Worm (Caenorhabditis elegans) whole organism, young adult: ENCODE measurements around the gene tbcc-1.

Source experiments
- B0035.1 ChIP-seq: sonication (generic microtip); optimal IDR thresholded peaks from 2 replicates; lab custom pipeline; 2016; ENCODE audit warnings: missing genetic modification characterization, mild to moderate bottlenecking, missing compliant biosample characterization, missing genotype, missing genetic modification reagents
- D2030.7 ChIP-seq: fragments of 200-800 bp; sonication (Bioruptor generic); IDR thresholded peaks from 2 replicates; pipeline ENCODE4 v1.3.6; 2022; ENCODE audit warnings: missing genetic modification reagents, missing genetic modification characterization, missing compliant biosample characterization
- F37B4.10 ChIP-seq: fragments of 200-800 bp; sonication (Bioruptor generic); IDR thresholded peaks from 2 replicates; pipeline ENCODE4 v1.3.6; 2022; ENCODE audit warnings: missing genetic modification characterization, missing compliant biosample characterization
- F49E8.2 ChIP-seq: sonication (generic microtip); optimal IDR thresholded peaks from 3 replicates; lab custom pipeline; 2017; ENCODE audit warnings: missing genetic modification characterization, mild to moderate bottlenecking, missing compliant biosample characterization, antibody characterized with exemption, moderate library complexity; ENCODE audit not compliant: insufficient read depth
- F52B5.7 ChIP-seq: sonication (generic microtip); optimal IDR thresholded peaks from 2 replicates; lab custom pipeline; 2016; ENCODE audit warnings: mild to moderate bottlenecking, missing genetic modification characterization, missing compliant biosample characterization
- F57C9.4 ChIP-seq: sonication (generic microtip); optimal IDR thresholded peaks from 2 replicates; lab custom pipeline; 2017; ENCODE audit warnings: mild to moderate bottlenecking, missing genetic modification characterization, missing compliant biosample characterization
- K11D2.4 ChIP-seq: fragments of 200-800 bp; sonication (Bioruptor generic); IDR thresholded peaks from 2 replicates; pipeline ENCODE4 v1.3.6; 2022; ENCODE audit warnings: missing genetic modification reagents, missing genetic modification characterization, missing compliant biosample characterization
- T07F8.4 ChIP-seq: sonication (generic microtip); optimal IDR thresholded peaks from 2 replicates; lab custom pipeline; 2016; ENCODE audit warnings: mild to moderate bottlenecking, missing genetic modification characterization, moderate library complexity, missing compliant biosample characterization
- T26A5.8 ChIP-seq: sonication (generic microtip); optimal IDR thresholded peaks from 2 replicates; lab custom pipeline; 2016; ENCODE audit warnings: missing genetic modification characterization, missing compliant biosample characterization
- Y53F4B.3 ChIP-seq: fragments of 200-800 bp; sonication (Bioruptor generic); IDR thresholded peaks from 2 replicates; pipeline ENCODE4 v1.3.6; 2022; ENCODE audit warnings: missing genetic modification reagents, missing genetic modification characterization, missing compliant biosample characterization
- Y67H2A.10 ChIP-seq: fragments of 200-800 bp; sonication (Bioruptor generic); conservative IDR thresholded peaks from 2 replicates; pipeline ENCODE4 v1.3.6; 2022; ENCODE audit warnings: missing genetic modification reagents, missing genetic modification characterization, missing compliant biosample characterization
- Y79H2A.3 ChIP-seq: fragments of 200-800 bp; sonication (Bioruptor generic); conservative IDR thresholded peaks from 2 replicates; pipeline ENCODE4 v1.3.6; 2022; ENCODE audit warnings: missing genetic modification reagents, missing genetic modification characterization, missing compliant biosample characterization
- ZK185.1 ChIP-seq: sonication (generic microtip); optimal IDR thresholded peaks from 2 replicates; lab custom pipeline; 2016; ENCODE audit warnings: mild to moderate bottlenecking, missing genetic modification characterization, missing compliant biosample characterization; ENCODE audit not compliant: poor library complexity, severe bottlenecking
- attf-3 ChIP-seq: fragments of 200-800 bp; sonication (Bioruptor generic); conservative IDR thresholded peaks from 2 replicates; pipeline ENCODE4 v1.3.6; 2022; ENCODE audit warnings: missing genetic modification reagents, missing genetic modification characterization, missing compliant biosample characterization
- attf-6 ChIP-seq: fragments of 200-800 bp; sonication (Bioruptor generic); IDR thresholded peaks from 2 replicates; pipeline ENCODE4 v1.3.6; 2022; ENCODE audit warnings: missing genetic modification reagents, missing genetic modification characterization, missing compliant biosample characterization
- cebp-2 ChIP-seq: fragments of 200-800 bp; sonication (Bioruptor generic); IDR thresholded peaks from 2 replicates; pipeline ENCODE4 v1.3.6; 2022; ENCODE audit warnings: missing genetic modification characterization, missing compliant biosample characterization
- ceh-100 ChIP-seq: fragments of 200-800 bp; sonication (Bioruptor generic); IDR thresholded peaks from 2 replicates; pipeline ENCODE4 v1.3.6; 2022; ENCODE audit warnings: missing genetic modification reagents, missing genetic modification characterization, missing compliant biosample characterization
- dox-1 ChIP-seq: fragments of 200-800 bp; sonication (Bioruptor generic); IDR thresholded peaks from 2 replicates; pipeline ENCODE4 v1.3.6; 2022; ENCODE audit warnings: missing genetic modification reagents, missing genetic modification characterization, missing compliant biosample characterization
- dpl-1 ChIP-seq: fragments of 150-350 bp; optimal IDR thresholded peaks from 2 replicates; lab custom pipeline; 2014; ENCODE audit warnings: missing biosample characterization, missing genetic modification reagents, missing genetic modification characterization
- egl-18 ChIP-seq: fragments of 200-800 bp; sonication (Bioruptor generic); IDR thresholded peaks from 2 replicates; pipeline ENCODE4 v1.3.6; 2022; ENCODE audit warnings: missing genetic modification reagents, missing genetic modification characterization, missing compliant biosample characterization
- egrh-3 ChIP-seq: fragments of 200-800 bp; sonication (Bioruptor generic); IDR thresholded peaks from 2 replicates; pipeline ENCODE4 v1.3.6; 2022; ENCODE audit warnings: missing genetic modification reagents, missing genetic modification characterization, missing compliant biosample characterization
- gei-17 ChIP-seq: fragments of 200-800 bp; sonication (Bioruptor generic); optimal IDR thresholded peaks from 2 replicates; lab custom pipeline; 2018; ENCODE audit warnings: mild to moderate bottlenecking, missing genetic modification characterization, missing compliant biosample characterization
- hmg-1.2 ChIP-seq: fragments of 200-800 bp; sonication (Bioruptor generic); IDR thresholded peaks from 2 replicates; pipeline ENCODE4 v1.3.6; 2022; ENCODE audit warnings: missing genetic modification reagents, missing genetic modification characterization, missing compliant biosample characterization
- hsf-1 ChIP-seq: fragments of 200-800 bp; sonication (Bioruptor generic); IDR thresholded peaks from 2 replicates; pipeline ENCODE4 v1.3.6; 2022; ENCODE audit warnings: missing genetic modification reagents, missing genetic modification characterization, missing compliant biosample characterization
- let-526 ChIP-seq: fragments of 200-800 bp; sonication (Bioruptor generic); IDR thresholded peaks from 2 replicates; pipeline ENCODE4 v1.3.6; 2022; ENCODE audit warnings: missing genetic modification reagents, missing genetic modification characterization, missing compliant biosample characterization
- lin-26 ChIP-seq: fragments of 200-800 bp; sonication (Bioruptor generic); IDR thresholded peaks from 2 replicates; pipeline ENCODE4 v1.3.6; 2022; ENCODE audit warnings: missing genetic modification reagents, missing genetic modification characterization, missing compliant biosample characterization
- lir-1 ChIP-seq: fragments of 200-800 bp; sonication (Bioruptor generic); conservative IDR thresholded peaks from 2 replicates; pipeline ENCODE4 v1.3.6; 2022; ENCODE audit warnings: missing genetic modification reagents, missing genetic modification characterization, missing compliant biosample characterization
- lsl-1 ChIP-seq: fragments of 200-800 bp; sonication (Bioruptor generic); optimal IDR thresholded peaks from 2 replicates; lab custom pipeline; 2018; ENCODE audit warnings: mild to moderate bottlenecking, missing genetic modification characterization, moderate library complexity, missing compliant biosample characterization
- madf-10 ChIP-seq: sonication (generic microtip); optimal IDR thresholded peaks from 2 replicates; lab custom pipeline; 2016; ENCODE audit warnings: mild to moderate bottlenecking, missing genetic modification characterization, missing compliant biosample characterization
- madf-3 ChIP-seq: fragments of 200-800 bp; sonication (Bioruptor generic); IDR thresholded peaks from 2 replicates; pipeline ENCODE4 v1.3.6; 2022; ENCODE audit warnings: missing genetic modification reagents, missing genetic modification characterization, missing compliant biosample characterization
- madf-8 ChIP-seq: fragments of 200-800 bp; sonication (Bioruptor generic); conservative IDR thresholded peaks from 2 replicates; pipeline ENCODE4 v1.3.6; 2022; ENCODE audit warnings: missing genetic modification reagents, missing genetic modification characterization, missing compliant biosample characterization
- mel-28 ChIP-seq: sonication (generic microtip); optimal IDR thresholded peaks from 2 replicates; lab custom pipeline; 2016; ENCODE audit warnings: borderline replicate concordance, mild to moderate bottlenecking, missing genetic modification characterization, missing compliant biosample characterization
- mes-4 ChIP-seq: sonication (generic microtip); optimal IDR thresholded peaks from 2 replicates; lab custom pipeline; 2016; ENCODE audit warnings: missing genotype, missing genetic modification characterization, missing compliant biosample characterization
- mxl-1 ChIP-seq: sonication (generic microtip); optimal IDR thresholded peaks from 2 replicates; lab custom pipeline; 2016; ENCODE audit warnings: missing genetic modification characterization, missing compliant biosample characterization
- nfya-2 ChIP-seq: fragments of 200-800 bp; sonication (Bioruptor generic); IDR thresholded peaks from 2 replicates; pipeline ENCODE4 v1.3.6; 2022; ENCODE audit warnings: missing genetic modification reagents, missing genetic modification characterization, missing compliant biosample characterization
- nhr-120 ChIP-seq: fragments of 200-800 bp; sonication (Bioruptor generic); IDR thresholded peaks from 2 replicates; pipeline ENCODE4 v1.3.6; 2022; ENCODE audit warnings: missing genetic modification characterization, missing compliant biosample characterization
- nhr-179 ChIP-seq: sonication (generic microtip); optimal IDR thresholded peaks from 2 replicates; lab custom pipeline; 2016; ENCODE audit warnings: mild to moderate bottlenecking, missing genetic modification characterization, missing compliant biosample characterization
- nhr-27 ChIP-seq: fragments of 200-800 bp; sonication (Bioruptor generic); optimal IDR thresholded peaks from 2 replicates; lab custom pipeline; 2018; ENCODE audit warnings: mild to moderate bottlenecking, missing genetic modification characterization, moderate library complexity, missing compliant biosample characterization
- nhr-80 ChIP-seq: sonication (generic microtip); optimal IDR thresholded peaks from 2 replicates; lab custom pipeline; 2016; ENCODE audit warnings: missing genetic modification characterization, missing compliant biosample characterization
- pbrm-1 ChIP-seq: fragments of 200-800 bp; sonication (Bioruptor generic); IDR thresholded peaks from 2 replicates; pipeline ENCODE4 v1.3.6; 2022; ENCODE audit warnings: missing genetic modification reagents, missing genetic modification characterization, missing compliant biosample characterization
- repo-1 ChIP-seq: sonication (generic microtip); optimal IDR thresholded peaks from 2 replicates; lab custom pipeline; 2017; ENCODE audit warnings: mild to moderate bottlenecking, missing genetic modification characterization, missing compliant biosample characterization
- snpc-3.4 ChIP-seq: sonication (generic microtip); optimal IDR thresholded peaks from 2 replicates; lab custom pipeline; 2017; ENCODE audit warnings: missing genetic modification characterization, mild to moderate bottlenecking, missing compliant biosample characterization, antibody characterized with exemption, moderate library complexity, missing genotype, missing genetic modification reagents
- unc-62 ChIP-seq: fragments of 150-350 bp; optimal IDR thresholded peaks from 2 replicates; lab custom pipeline; 2014; ENCODE audit warnings: missing biosample characterization, missing genetic modification reagents, missing genetic modification characterization
- zfh-2 ChIP-seq: fragments of 200-800 bp; sonication (Bioruptor generic); conservative IDR thresholded peaks from 2 replicates; pipeline ENCODE4 v1.3.6; 2022; ENCODE audit warnings: missing genetic modification reagents, missing genetic modification characterization, missing compliant biosample characterization
- zim-3 ChIP-seq: sonication (generic microtip); optimal IDR thresholded peaks from 2 replicates; lab custom pipeline; 2017; ENCODE audit warnings: mild to moderate bottlenecking, missing genetic modification characterization, moderate library complexity, missing compliant biosample characterization
- ztf-18 ChIP-seq: sonication (generic microtip); optimal IDR thresholded peaks from 2 replicates; lab custom pipeline; 2016; ENCODE audit warnings: missing genotype, mild to moderate bottlenecking, missing genetic modification characterization, missing compliant biosample characterization
- ztf-22 ChIP-seq: fragments of 200-800 bp; sonication (Bioruptor generic); optimal IDR thresholded peaks from 2 replicates; lab custom pipeline; 2018; ENCODE audit warnings: mild to moderate bottlenecking, missing genetic modification characterization, moderate library complexity, missing compliant biosample characterization
- ztf-25 ChIP-seq: fragments of 200-800 bp; sonication (Bioruptor generic); IDR thresholded peaks from 2 replicates; pipeline ENCODE4 v1.3.6; 2022; ENCODE audit warnings: missing genetic modification reagents, missing genetic modification characterization, missing compliant biosample characterization
- ztf-28 ChIP-seq: fragments of 200-800 bp; sonication (Bioruptor generic); IDR thresholded peaks from 2 replicates; pipeline ENCODE4 v1.3.6; 2022; ENCODE audit warnings: missing genetic modification reagents, missing genetic modification characterization, missing compliant biosample characterization

The tbcc-1 gene

DNA sequence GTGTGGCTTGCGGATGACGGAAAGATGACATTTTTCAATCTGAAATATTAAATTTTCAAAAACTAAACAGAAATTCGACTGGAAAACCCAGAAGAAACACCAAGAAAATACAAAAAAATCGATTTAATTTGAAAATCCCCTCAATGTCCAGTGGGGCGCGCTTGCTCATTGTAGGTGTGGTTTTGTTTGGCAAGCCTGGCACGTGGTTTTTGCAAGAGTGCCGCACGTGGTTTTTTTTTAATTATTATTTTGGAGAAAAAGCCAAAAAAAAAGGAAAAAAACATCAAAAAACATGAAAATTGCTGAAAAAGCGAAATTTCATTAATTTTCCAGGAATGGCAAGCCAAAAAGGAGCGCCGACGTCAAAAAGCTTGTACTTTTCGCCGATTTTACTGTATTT, 19.6 kb upstream of the tbcc-1 start, which contains the start of gene swsn-3 (continued):
- TF ChIP-seq egl-18 (GFP tag; lab: Robert Waterston, UW) (no peak), F49E8.2 (tag; lab: Kevin White, UChicago) (peak; percentile 73), zfh-2 (no peak), lin-26 (GFP tag; lab: Robert Waterston, UW) (no peak), ztf-25 (GFP tag; lab: Robert Waterston, UW) (0 out of 2 replicates have a peak, but pooled peaks have one; percentile 39), nhr-179 (tag; lab: Kevin White, UChicago) (no peak), K11D2.4 (GFP tag; lab: Robert Waterston, UW) (peak; percentile 60; the same call in 1 of the 2 replicates), hmg-1.2 (GFP tag; lab: Robert Waterston, UW) (peak; percentile 59), F57C9.4 (tag; lab: Kevin White, UChicago) (no peak), snpc-3.4 (tag; lab: Kevin White, UChicago) (peak; percentile 69), B0035.1 (tag; lab: Kevin White, UChicago) (no peak), ztf-18 (tag; lab: Kevin White, UChicago) (peak; percentile 57), ceh-100 (GFP tag; lab: Robert Waterston, UW) (peak; percentile 82), pbrm-1 (GFP tag; lab: Robert Waterston, UW) (peak; percentile 86), nhr-27 (no peak), repo-1 (peak; percentile 49), hsf-1 (GFP tag; lab: Robert Waterston, UW) (no peak), mel-28 (tag; lab: Kevin White, UChicago) (no peak), Y79H2A.3 (GFP tag; lab: Robert Waterston, UW) (no peak), nhr-120 (GFP tag; lab: Robert Waterston, UW) (no peak), cebp-2 (GFP tag; lab: Robert Waterston, UW) (no peak), nfya-2 (no peak), dox-1 (GFP tag; lab: Robert Waterston, UW) (peak; percentile 87), madf-3 (GFP tag; lab: Robert Waterston, UW) (0 out of 2 replicates have a peak, but pooled peaks have one; percentile 37), D2030.7 (GFP tag; lab: Robert Waterston, UW) (peak; percentile 79), Y53F4B.3 (0 out of 2 replicates have a peak, but pooled peaks have one; percentile 15), F37B4.10 (GFP tag; lab: Robert Waterston, UW) (0 out of 2 replicates have a peak, but pooled peaks have one; percentile 58), ztf-28 (GFP tag; lab: Robert Waterston, UW) (no peak), nhr-80 (tag; lab: Kevin White, UChicago) (peak; percentile 43), attf-3 (GFP tag; lab: Robert Waterston, UW) (no peak; the same call in 1 of the 2 replicates), lir-1 (peak; percentile 41; the same call in 1 of the 2 replicates), gei-17 (GFP tag; lab: Kevin White, UChicago) (peak; percentile 15), zim-3 (tag; lab: Kevin White, UChicago) (no peak), mxl-1 (tag; lab: Kevin White, UChicago) (peak; percentile 32), T26A5.8 (no peak), Y67H2A.10 (peak; percentile 79), madf-8 (peak; percentile 42), lsl-1 (peak; percentile 75), dpl-1 (GFP tag; lab: Kevin White, UChicago) (peak; percentile 65), unc-62 (no peak), T07F8.4 (tag; lab: Kevin White, UChicago) (peak; percentile 24), let-526 (0 out of 2 replicates have a peak, but pooled peaks have one; percentile 15), egrh-3 (GFP tag; lab: Robert Waterston, UW) (0 out of 2 replicates have a peak, but pooled peaks have one; percentile 14), mes-4 (tag; lab: Kevin White, UChicago) (no peak), ztf-22 (GFP tag; lab: Kevin White, UChicago) (no peak), ZK185.1 (tag; lab: Kevin White, UChicago) (no peak), attf-6 (GFP tag; lab: Robert Waterston, UW) (no peak), F52B5.7 (peak; percentile 19), madf-10 (tag; lab: Kevin White, UChicago) (peak; percentile 13)
